Fruit fly (Drosophila melanogaster): Measurements from ENCODE around the gene CG42693.

- TF ChIP-seq ttk (optimal IDR thresholded peaks at IDR 0.05) (no peak), psq (optimal IDR thresholded peaks at IDR 0.05) (no peak), Sin3A (optimal IDR thresholded peaks at IDR 0.05) (no peak), h (optimal IDR thresholded peaks at IDR 0.05) (no peak), insv (optimal IDR thresholded peaks at IDR 0.05) (no peak)
These were observed 3.5 kb downstream of the CG42693 start for dm6 chr3R:31704524-31705215.

Measured in Kc167 (cell line).